Fruit fly (Drosophila melanogaster) whole organism, embryonic: ENCODE measurements around the gene CG33235.
A peak's percentile ranks its signal among the peaks of the same experiment; 100 is the strongest.

Source experiments
- Ada2b ChIP-seq: fragments of 200-800 bp; sonication (Bioruptor generic); IDR thresholded peaks from 2 replicates; pipeline ENCODE4 v1.3.6; 2022; ENCODE audit warnings: missing biosample characterization, missing genetic modification characterization
- Asciz ChIP-seq: fragments of 200-800 bp; sonication (Bioruptor generic); optimal IDR thresholded peaks from 2 replicates; lab custom pipeline; 2017; ENCODE audit warnings: missing biosample characterization, mild to moderate bottlenecking, missing genetic modification characterization, missing genetic modification reagents
- Atf3 ChIP-seq: fragments of 200-800 bp; sonication (Bioruptor generic); optimal IDR thresholded peaks from 3 replicates; lab custom pipeline; 2016; ENCODE audit warnings: missing biosample characterization, missing genetic modification characterization
- Atf6 ChIP-seq: fragments of 200-800 bp; sonication (Bioruptor generic); IDR thresholded peaks from 2 replicates; pipeline ENCODE4 v1.3.6; 2022; ENCODE audit warnings: missing biosample characterization, missing genetic modification characterization
- CG11085 ChIP-seq: fragments of 200-800 bp; sonication (Bioruptor generic); IDR thresholded peaks from 2 replicates; pipeline ENCODE4 v1.3.6; 2022; ENCODE audit warnings: missing biosample characterization, missing genetic modification characterization
- CG11093 ChIP-seq: fragments of 200-800 bp; sonication (Bioruptor generic); IDR thresholded peaks from 3 replicates; pipeline ENCODE4 v1.3.6; 2022; ENCODE audit warnings: missing biosample characterization, missing genetic modification characterization
- CG11504 ChIP-seq: fragments of 200-800 bp; sonication (Bioruptor generic); optimal IDR thresholded peaks from 3 replicates; lab custom pipeline; 2019; ENCODE audit warnings: missing biosample characterization, mild to moderate bottlenecking, missing genetic modification characterization, moderate library complexity
- CG13287 ChIP-seq: fragments of 200-800 bp; sonication (Bioruptor generic); IDR thresholded peaks from 2 replicates; pipeline ENCODE4 v1.3.6; 2022; ENCODE audit warnings: missing biosample characterization, missing genetic modification characterization; ENCODE audit not compliant: partially characterized antibody
- CG13296 ChIP-seq: fragments of 200-800 bp; sonication (Bioruptor generic); optimal IDR thresholded peaks from 3 replicates; lab custom pipeline; 2018; ENCODE audit warnings: missing biosample characterization, mild to moderate bottlenecking, missing genetic modification characterization
- CG13624 ChIP-seq: fragments of 200-800 bp; sonication (Bioruptor generic); optimal IDR thresholded peaks from 2 replicates; lab custom pipeline; 2016; ENCODE audit warnings: missing biosample characterization, missing genetic modification characterization
- CG13894 ChIP-seq: fragments of 200-800 bp; sonication (Bioruptor generic); optimal IDR thresholded peaks from 3 replicates; lab custom pipeline; 2018; ENCODE audit warnings: missing biosample characterization, mild to moderate bottlenecking, missing genetic modification characterization, moderate library complexity
- CG1529 ChIP-seq: fragments of 200-800 bp; sonication (Bioruptor generic); optimal IDR thresholded peaks from 3 replicates; lab custom pipeline; 2018; ENCODE audit warnings: missing biosample characterization, missing genetic modification characterization
- CG16813 ChIP-seq: fragments of 200-800 bp; sonication (Bioruptor generic); IDR thresholded peaks from 3 replicates; pipeline ENCODE4 v1.3.6; 2022; ENCODE audit warnings: missing biosample characterization, missing genetic modification characterization; ENCODE audit not compliant: partially characterized antibody
- CG17186 ChIP-seq: fragments of 200-800 bp; sonication (Bioruptor generic); optimal IDR thresholded peaks from 3 replicates; lab custom pipeline; 2017; ENCODE audit warnings: missing biosample characterization, missing genetic modification reagents, missing genetic modification characterization
- CG17328 ChIP-seq: fragments of 200-800 bp; sonication (Bioruptor generic); IDR thresholded peaks from 2 replicates; pipeline ENCODE4 v1.3.6; 2022; ENCODE audit warnings: missing biosample characterization, missing genetic modification characterization
- CG2889 ChIP-seq: fragments of 200-800 bp; sonication (Bioruptor generic); IDR thresholded peaks from 3 replicates; pipeline ENCODE4 v1.3.6; 2022; ENCODE audit warnings: missing biosample characterization, missing genetic modification characterization
- CG34224 ChIP-seq: fragments of 200-800 bp; sonication (Bioruptor generic); IDR thresholded peaks from 3 replicates; pipeline ENCODE4 v1.3.6; 2022; ENCODE audit warnings: missing biosample characterization, missing genetic modification characterization; ENCODE audit not compliant: partially characterized antibody
- CG42726 ChIP-seq: fragments of 200-800 bp; sonication (Bioruptor generic); IDR thresholded peaks from 2 replicates; pipeline ENCODE4 v1.3.6; 2022; ENCODE audit warnings: missing biosample characterization, missing genetic modification characterization; ENCODE audit not compliant: partially characterized antibody
- CG4730 ChIP-seq: fragments of 200-800 bp; sonication (Bioruptor generic); IDR thresholded peaks from 2 replicates; pipeline ENCODE4 v1.3.6; 2022; ENCODE audit warnings: missing biosample characterization, missing genetic modification characterization
- CG6272 ChIP-seq: fragments of 200-800 bp; sonication (Bioruptor generic); IDR thresholded peaks from 2 replicates; pipeline ENCODE4 v1.3.6; 2022; ENCODE audit warnings: missing biosample characterization, missing genetic modification characterization
- CG7372 ChIP-seq: fragments of 200-800 bp; sonication (Bioruptor generic); IDR thresholded peaks from 2 replicates; pipeline ENCODE4 v1.3.6; 2022; ENCODE audit warnings: missing biosample characterization, missing genetic modification characterization
- CG7839 ChIP-seq: fragments of 200-800 bp; sonication (Bioruptor generic); optimal IDR thresholded peaks from 3 replicates; lab custom pipeline; 2018; ENCODE audit warnings: missing biosample characterization, mild to moderate bottlenecking, missing genetic modification characterization, moderate library complexity
- CG8388 ChIP-seq: fragments of 200-800 bp; sonication (Bioruptor generic); optimal IDR thresholded peaks from 2 replicates; lab custom pipeline; 2019; ENCODE audit warnings: missing biosample characterization, mild to moderate bottlenecking, missing genetic modification characterization, moderate library complexity
- D ChIP-seq, 2 experiments: fragments of 200-800 bp in 1 of 2; fragments of >200 bp in 1 of 2; sonication (Bioruptor generic) in 1 of 2; optimal IDR thresholded peaks; 2 replicates in 1 of 2; 3 replicates in 1 of 2; lab custom pipeline; 2017; ENCODE audit warnings: mild to moderate bottlenecking in 1 of 2, missing biosample characterization in 1 of 2, missing genetic modification characterization in 1 of 2, missing genetic modification reagents in 1 of 2
- D19B ChIP-seq: fragments of 200-800 bp; sonication (Bioruptor generic); optimal IDR thresholded peaks from 2 replicates; lab custom pipeline; 2017; ENCODE audit warnings: missing biosample characterization, mild to moderate bottlenecking, missing genetic modification characterization
- Deaf1 ChIP-seq: fragments of 200-800 bp; optimal IDR thresholded peaks from 3 replicates; lab custom pipeline; 2019; ENCODE audit warnings: missing biosample characterization, mild to moderate bottlenecking, missing genetic modification characterization, moderate library complexity
- E2f1 ChIP-seq: fragments of 200-800 bp; sonication (Bioruptor generic); IDR thresholded peaks from 2 replicates; pipeline ENCODE4 v1.3.6; 2022; ENCODE audit warnings: missing biosample characterization, missing genetic modification characterization
- E2f2 ChIP-seq: fragments of 200-800 bp; sonication (Bioruptor generic); IDR thresholded peaks from 2 replicates; pipeline ENCODE4 v1.3.6; 2022; ENCODE audit warnings: missing biosample characterization, missing genetic modification characterization
- HLH4C ChIP-seq: fragments of 200-800 bp; sonication (Bioruptor generic); IDR thresholded peaks from 3 replicates; pipeline ENCODE4 v1.3.6; 2022; ENCODE audit warnings: missing biosample characterization, missing genetic modification characterization; ENCODE audit not compliant: partially characterized antibody
- Hmx ChIP-seq: fragments of 200-800 bp; sonication (Bioruptor generic); optimal IDR thresholded peaks from 2 replicates; lab custom pipeline; 2016; ENCODE audit warnings: missing biosample characterization, missing genetic modification characterization
- Mes4 ChIP-seq: fragments of 200-800 bp; sonication (Bioruptor generic); optimal IDR thresholded peaks from 2 replicates; lab custom pipeline; 2016; ENCODE audit warnings: missing biosample characterization, missing genetic modification characterization
- Tbp ChIP-seq: fragments of >200 bp; optimal IDR thresholded peaks from 2 replicates; lab custom pipeline; 2018; ENCODE audit warnings: missing biosample characterization, missing genetic modification characterization
- amos ChIP-seq: fragments of 200-800 bp; sonication (Bioruptor generic); IDR thresholded peaks from 2 replicates; pipeline ENCODE4 v1.3.6; 2022; ENCODE audit warnings: missing biosample characterization, missing genetic modification characterization; ENCODE audit not compliant: partially characterized antibody
- ap ChIP-seq: fragments of 200-800 bp; sonication (Bioruptor generic); IDR thresholded peaks from 2 replicates; pipeline ENCODE4 v1.3.6; 2022; ENCODE audit warnings: missing biosample characterization, missing genetic modification characterization
- br ChIP-seq: fragments of >200 bp; optimal IDR thresholded peaks from 2 replicates; lab custom pipeline; 2017
- chinmo ChIP-seq: fragments of 200-800 bp; sonication (Bioruptor generic); IDR thresholded peaks from 4 replicates; pipeline ENCODE4 v1.3.6; 2022; ENCODE audit warnings: missing biosample characterization, missing genetic modification characterization; ENCODE audit not compliant: partially characterized antibody
- dan ChIP-seq: fragments of 200-800 bp; sonication (Bioruptor generic); IDR thresholded peaks from 2 replicates; pipeline ENCODE4 v1.3.6; 2022; ENCODE audit warnings: missing biosample characterization, missing genetic modification characterization
- dati ChIP-seq: fragments of 200-800 bp; sonication (Bioruptor generic); IDR thresholded peaks from 2 replicates; pipeline ENCODE4 v1.3.6; 2022; ENCODE audit warnings: missing biosample characterization, missing genetic modification characterization
- exex ChIP-seq: fragments of 200-800 bp; sonication (Bioruptor generic); optimal IDR thresholded peaks from 4 replicates; lab custom pipeline; 2018; ENCODE audit warnings: missing biosample characterization, mild to moderate bottlenecking, missing genetic modification characterization, moderate library complexity
- fu2 ChIP-seq: fragments of 200-800 bp; sonication (Bioruptor generic); optimal IDR thresholded peaks from 2 replicates; lab custom pipeline; 2016; ENCODE audit warnings: missing biosample characterization, missing genetic modification characterization
- lmd ChIP-seq: fragments of 200-800 bp; sonication (Bioruptor generic); IDR thresholded peaks from 2 replicates; pipeline ENCODE4 v1.3.6; 2022; ENCODE audit warnings: missing biosample characterization, missing genetic modification characterization
- nerfin-2 ChIP-seq: fragments of 200-800 bp; sonication (Bioruptor generic); IDR thresholded peaks from 2 replicates; pipeline ENCODE4 v1.3.6; 2022; ENCODE audit warnings: missing biosample characterization, missing genetic modification characterization; ENCODE audit not compliant: partially characterized antibody
- pfk ChIP-seq: fragments of 200-800 bp; sonication (Bioruptor generic); optimal IDR thresholded peaks from 2 replicates; lab custom pipeline; 2018; ENCODE audit warnings: missing biosample characterization, mild to moderate bottlenecking, missing genetic modification characterization, moderate library complexity
- so ChIP-seq: fragments of 200-800 bp; sonication (Bioruptor generic); IDR thresholded peaks from 3 replicates; pipeline ENCODE4 v1.3.6; 2022; ENCODE audit warnings: missing biosample characterization, missing genetic modification characterization
- stwl ChIP-seq: fragments of 200-800 bp; sonication (Bioruptor generic); optimal IDR thresholded peaks from 3 replicates; lab custom pipeline; 2018; ENCODE audit warnings: missing biosample characterization, mild to moderate bottlenecking, missing genetic modification characterization, moderate library complexity
- sug ChIP-seq: fragments of 200-800 bp; optimal IDR thresholded peaks from 2 replicates; lab custom pipeline; 2019; ENCODE audit warnings: missing biosample characterization, mild to moderate bottlenecking, missing genetic modification characterization, moderate library complexity
- tll ChIP-seq, 2 experiments: fragments of 200-800 bp in 1 of 2; fragments of >200 bp in 1 of 2; sonication (Bioruptor generic) in 1 of 2; optimal IDR thresholded peaks; 2 replicates each; lab custom pipeline; 2017 to 2019; ENCODE audit warnings: missing biosample characterization in 2 of 2, missing genetic modification characterization in 2 of 2, mild to moderate bottlenecking in 1 of 2, moderate library complexity in 1 of 2

The CG33235 gene

dm6 chrX:11446792-11447405, 44.5 kb downstream of the CG33235 start (continued):
- TF ChIP-seq fu2 (GFP tag; lab: Kevin White, UChicago) (peak; percentile 87), E2f1 (GFP tag; lab: Robert Waterston, UW) (peak; percentile 62), lmd (GFP tag; lab: Robert Waterston, UW) (peak; percentile 88), exex (tag; lab: Kevin White, UChicago) (peak; percentile 78), so (0 out of 3 replicates have a peak, but pooled peaks have one; percentile 49), CG13296 (GFP tag; lab: Kevin White, UChicago) (peak; percentile 68), Hmx (GFP tag; lab: Kevin White, UChicago) (no peak), CG4730 (GFP tag; lab: Robert Waterston, UW) (peak; percentile 71), tll (GFP tag; optimal IDR thresholded peaks at IDR 0.05; lab: Kevin White, UChicago) (no peak), nerfin-2 (GFP tag; lab: Robert Waterston, UW) (no peak), pfk (GFP tag; lab: Kevin White, UChicago) (no peak), CG7372 (peak; percentile 82), Ada2b (GFP tag; lab: Robert Waterston, UW) (peak; percentile 89), CG1529 (GFP tag; lab: Kevin White, UChicago) (no peak), Mes4 (GFP tag; lab: Kevin White, UChicago) (peak; percentile 30), CG34224 (GFP tag; lab: Robert Waterston, UW) (no peak), Tbp (GFP tag; lab: Kevin White, UChicago) (no peak), Atf6 (GFP tag; lab: Robert Waterston, UW) (peak; percentile 78), CG17328 (peak; percentile 57), E2f2 (peak; percentile 27), br (lab: Kevin White, UChicago) (no peak), HLH4C (no peak), CG11504 (tag; lab: Kevin White, UChicago) (peak; percentile 70), CG8388 (GFP tag; lab: Kevin White, UChicago) (no peak), ap (peak; percentile 63), amos (GFP tag; lab: Robert Waterston, UW) (peak; percentile 11; the same call in 1 of the 2 replicates), Atf3 (GFP tag; lab: Kevin White, UChicago) (peak; percentile 15), D (optimal IDR thresholded peaks at IDR 0.05; lab: Kevin White, UChicago) (no peak), D (GFP tag; optimal IDR thresholded peaks at IDR 0.05; lab: Kevin White, UChicago) (peak; percentile 12), CG11085 (GFP tag; lab: Robert Waterston, UW) (peak; percentile 86), CG42726 (GFP tag; lab: Robert Waterston, UW) (no peak), Asciz (no peak), CG2889 (GFP tag; lab: Robert Waterston, UW) (peak; percentile 73; the same call in 1 of the 3 replicates), CG13287 (GFP tag; lab: Robert Waterston, UW) (peak; percentile 29), CG11093 (0 out of 3 replicates have a peak, but pooled peaks have one; percentile 47), CG7839 (tag; lab: Kevin White, UChicago) (peak; percentile 88)

- TF ChIP-seq CG13624 (no peak), CG13894 (tag; lab: Kevin White, UChicago) (peak; percentile 22), Deaf1 (tag; lab: Kevin White, UChicago) (peak; percentile 20), CG17186 (GFP tag; lab: Kevin White, UChicago) (no peak), dan (no peak), dati (GFP tag; lab: Robert Waterston, UW) (no peak), CG6272 (GFP tag; lab: Robert Waterston, UW) (no peak), CG16813 (GFP tag; lab: Robert Waterston, UW) (no peak), CG4730 (GFP tag; lab: Robert Waterston, UW) (no peak), sug (tag; lab: Kevin White, UChicago) (peak; percentile 34), CG1529 (GFP tag; lab: Kevin White, UChicago) (no peak), chinmo (GFP tag; lab: Robert Waterston, UW) (0 out of 4 replicates have a peak, but pooled peaks have one; percentile 33), CG11504 (tag; lab: Kevin White, UChicago) (peak; percentile 17), stwl (tag; lab: Kevin White, UChicago) (no peak), D19B (GFP tag; lab: Kevin White, UChicago) (no peak)
These were observed 49.3 kb downstream of the CG33235 start, which contains the start of gene Sk1 for dm6 chrX:11441829-11442634. Sk1 (plus strand) TSS chrX:11442539.
